Fruit fly (Drosophila melanogaster) whole organism, embryonic: ENCODE data around the gene CG46301.

Source experiments
- Adf1 ChIP-seq: fragments of 200-800 bp; sonication (Bioruptor generic); IDR thresholded peaks from 2 replicates; pipeline ENCODE4 v1.3.6; 2022; ENCODE audit warnings: missing biosample characterization, missing genetic modification characterization
- Awh ChIP-seq: fragments of 200-800 bp; sonication (Bioruptor generic); IDR thresholded peaks from 2 replicates; pipeline ENCODE4, ENCODE4 v1.3.6; 2022; ENCODE audit warnings: missing biosample characterization, missing genetic modification characterization
- CG10147 ChIP-seq: fragments of 200-800 bp; sonication (Bioruptor generic); optimal IDR thresholded peaks from 2 replicates; lab custom pipeline; 2019; ENCODE audit warnings: missing biosample characterization, mild to moderate bottlenecking, missing genetic modification characterization, moderate library complexity
- CG10431 ChIP-seq: fragments of 200-800 bp; sonication (Bioruptor generic); optimal IDR thresholded peaks from 3 replicates; lab custom pipeline; 2018; ENCODE audit warnings: missing biosample characterization, mild to moderate bottlenecking, missing genetic modification characterization
- CG10654 ChIP-seq: fragments of 200-800 bp; sonication (Bioruptor generic); optimal IDR thresholded peaks from 2 replicates; lab custom pipeline; 2016; ENCODE audit warnings: missing biosample characterization, missing genetic modification characterization
- CG11560 ChIP-seq: fragments of 200-800 bp; sonication (Bioruptor generic); IDR thresholded peaks from 3 replicates; pipeline ENCODE4 v1.3.6; 2022; ENCODE audit warnings: missing biosample characterization, missing genetic modification characterization
- CG12744 ChIP-seq: fragments of 200-800 bp; sonication (Bioruptor generic); optimal IDR thresholded peaks from 2 replicates; lab custom pipeline; 2016; ENCODE audit warnings: missing biosample characterization, missing genetic modification characterization
- CG13123 ChIP-seq: fragments of 200-800 bp; sonication (Bioruptor generic); optimal IDR thresholded peaks from 2 replicates; lab custom pipeline; 2016; ENCODE audit warnings: missing biosample characterization, missing genetic modification characterization
- CG13624 ChIP-seq: fragments of 200-800 bp; sonication (Bioruptor generic); optimal IDR thresholded peaks from 2 replicates; lab custom pipeline; 2016; ENCODE audit warnings: missing biosample characterization, missing genetic modification characterization
- CG14860 ChIP-seq: fragments of 200-800 bp; sonication (Bioruptor generic); IDR thresholded peaks from 3 replicates; pipeline ENCODE4 v1.3.6; 2022; ENCODE audit warnings: missing biosample characterization, missing genetic modification characterization; ENCODE audit not compliant: partially characterized antibody
- CG15601 ChIP-seq: fragments of 200-800 bp; sonication (Bioruptor generic); optimal IDR thresholded peaks from 3 replicates; lab custom pipeline; 2019; ENCODE audit warnings: missing biosample characterization, mild to moderate bottlenecking, missing genetic modification characterization, moderate library complexity
- CG16863 ChIP-seq: fragments of 200-800 bp; sonication (Bioruptor generic); optimal IDR thresholded peaks from 3 replicates; lab custom pipeline; 2016; ENCODE audit warnings: missing biosample characterization, missing genetic modification characterization
- CG17802 ChIP-seq: fragments of 200-800 bp; sonication (Bioruptor generic); optimal IDR thresholded peaks from 2 replicates; lab custom pipeline; 2018; ENCODE audit warnings: missing biosample characterization, mild to moderate bottlenecking, missing genetic modification characterization, moderate library complexity
- CG1832 ChIP-seq: fragments of 200-800 bp; sonication (Bioruptor generic); optimal IDR thresholded peaks from 2 replicates; lab custom pipeline; 2017; ENCODE audit warnings: missing biosample characterization, mild to moderate bottlenecking, missing genetic modification characterization, inconsistent platforms
- CG18619 ChIP-seq: fragments of 200-800 bp; sonication (Bioruptor generic); optimal IDR thresholded peaks from 3 replicates; lab custom pipeline; 2017; ENCODE audit warnings: missing biosample characterization, mild to moderate bottlenecking, missing genetic modification characterization
- CG2678 ChIP-seq: fragments of 200-800 bp; sonication (Bioruptor generic); optimal IDR thresholded peaks from 3 replicates; lab custom pipeline; 2019; ENCODE audit warnings: missing biosample characterization, mild to moderate bottlenecking, missing genetic modification characterization, moderate library complexity
- CG31365 ChIP-seq: fragments of 200-800 bp; sonication (Bioruptor generic); optimal IDR thresholded peaks from 2 replicates; lab custom pipeline; 2018; ENCODE audit warnings: missing biosample characterization, mild to moderate bottlenecking, missing genetic modification characterization
- CG3163 ChIP-seq: fragments of 200-800 bp; sonication (Bioruptor generic); optimal IDR thresholded peaks from 3 replicates; lab custom pipeline; 2016; ENCODE audit warnings: missing biosample characterization, missing genetic modification characterization
- CG32532 ChIP-seq: fragments of 200-800 bp; sonication (Bioruptor generic); IDR thresholded peaks from 2 replicates; pipeline ENCODE4 v1.3.6; 2022; ENCODE audit warnings: missing biosample characterization, missing genetic modification characterization
- CG4424 ChIP-seq: fragments of 200-800 bp; sonication (Bioruptor generic); optimal IDR thresholded peaks from 3 replicates; lab custom pipeline; 2016; ENCODE audit warnings: missing biosample characterization, missing genetic modification characterization
- CG6683 ChIP-seq: fragments of 200-800 bp; sonication (Bioruptor generic); optimal IDR thresholded peaks from 2 replicates; lab custom pipeline; 2017; ENCODE audit warnings: missing biosample characterization, mild to moderate bottlenecking, missing genetic modification characterization, missing genetic modification reagents
- CG7556 ChIP-seq: fragments of 200-800 bp; sonication (Bioruptor generic); optimal IDR thresholded peaks from 2 replicates; lab custom pipeline; 2017; ENCODE audit warnings: missing biosample characterization, mild to moderate bottlenecking, missing genetic modification characterization
- CG8281 ChIP-seq: fragments of 200-800 bp; sonication (Bioruptor generic); optimal IDR thresholded peaks from 2 replicates; lab custom pipeline; 2018; ENCODE audit warnings: missing biosample characterization, mild to moderate bottlenecking, missing genetic modification characterization, moderate library complexity
- CG8388 ChIP-seq: fragments of 200-800 bp; sonication (Bioruptor generic); optimal IDR thresholded peaks from 2 replicates; lab custom pipeline; 2019; ENCODE audit warnings: missing biosample characterization, mild to moderate bottlenecking, missing genetic modification characterization, moderate library complexity
- CG8765 ChIP-seq: fragments of 200-800 bp; sonication (Bioruptor generic); IDR thresholded peaks from 2 replicates; pipeline ENCODE4 v1.3.6; 2022; ENCODE audit warnings: missing biosample characterization, missing genetic modification characterization
- CG8924 ChIP-seq: fragments of 200-800 bp; optimal IDR thresholded peaks from 3 replicates; lab custom pipeline; 2019; ENCODE audit warnings: missing biosample characterization, mild to moderate bottlenecking, missing genetic modification characterization, moderate library complexity
- CG9609 ChIP-seq: fragments of 200-800 bp; sonication (Bioruptor generic); optimal IDR thresholded peaks from 3 replicates; lab custom pipeline; 2016; ENCODE audit warnings: missing biosample characterization, missing genetic modification characterization
- Dad ChIP-seq: fragments of 200-800 bp; sonication (Bioruptor generic); optimal IDR thresholded peaks from 3 replicates; lab custom pipeline; 2016; ENCODE audit warnings: missing biosample characterization, missing genetic modification characterization
- Drgx ChIP-seq: fragments of 200-800 bp; sonication (Bioruptor generic); IDR thresholded peaks from 2 replicates; pipeline ENCODE4 v1.3.6; 2022; ENCODE audit warnings: missing biosample characterization, missing genetic modification characterization
- ERR ChIP-seq: fragments of 200-800 bp; sonication (Bioruptor generic); optimal IDR thresholded peaks from 2 replicates; lab custom pipeline; 2016; ENCODE audit warnings: missing biosample characterization, missing genetic modification characterization
- HLH3B ChIP-seq: fragments of 200-800 bp; sonication (Bioruptor generic); IDR thresholded peaks from 2 replicates; pipeline ENCODE4 v1.3.6; 2022; ENCODE audit warnings: missing biosample characterization, missing genetic modification characterization
- Hmr ChIP-seq: fragments of 200-800 bp; sonication (Bioruptor generic); optimal IDR thresholded peaks from 3 replicates; lab custom pipeline; 2017; ENCODE audit warnings: mild to moderate bottlenecking, missing biosample characterization, missing genetic modification reagents, missing genetic modification characterization
- NFAT ChIP-seq: fragments of 200-800 bp; sonication (Bioruptor generic); IDR thresholded peaks from 2 replicates; pipeline ENCODE4 v1.3.6; 2022; ENCODE audit warnings: missing biosample characterization, missing genetic modification characterization
- ara ChIP-seq: fragments of 200-800 bp; sonication (Bioruptor generic); IDR thresholded peaks from 2 replicates; pipeline ENCODE4 v1.3.6; 2022; ENCODE audit warnings: missing biosample characterization, missing genetic modification characterization
- bcd ChIP-seq: fragments of 200-800 bp; sonication (Bioruptor generic); optimal IDR thresholded peaks from 2 replicates; lab custom pipeline; 2017; ENCODE audit warnings: missing biosample characterization, mild to moderate bottlenecking, missing genetic modification characterization
- ci ChIP-seq: fragments of 200-800 bp; sonication (Bioruptor generic); IDR thresholded peaks from 3 replicates; pipeline ENCODE4 v1.3.6; 2022; ENCODE audit warnings: missing biosample characterization, missing genetic modification characterization
- ems ChIP-seq: fragments of 200-800 bp; sonication (Bioruptor generic); optimal IDR thresholded peaks from 3 replicates; lab custom pipeline; 2016; ENCODE audit warnings: missing biosample characterization, missing genetic modification characterization
- eyg ChIP-seq: fragments of 200-800 bp; sonication (Bioruptor generic); optimal IDR thresholded peaks from 3 replicates; lab custom pipeline; 2016; ENCODE audit warnings: missing biosample characterization, missing genetic modification characterization
- hkb ChIP-seq, 2 experiments: fragments of 200-800 bp in 1 of 2; fragments of >200 bp in 1 of 2; sonication (Bioruptor generic) in 1 of 2; IDR thresholded peaks in 1 of 2; optimal IDR thresholded peaks in 1 of 2; 2 replicates each; pipeline versions ENCODE4 v1.3.6 to Lab custom; 2017 to 2022; ENCODE audit warnings: missing biosample characterization in 1 of 2, missing genetic modification characterization in 1 of 2
- hth ChIP-seq: fragments of >200 bp; optimal IDR thresholded peaks from 2 replicates; lab custom pipeline; 2017; ENCODE audit warnings: inconsistent platforms
- lab ChIP-seq: fragments of 200-800 bp; sonication (Bioruptor generic); optimal IDR thresholded peaks from 3 replicates; lab custom pipeline; 2017; ENCODE audit warnings: missing biosample characterization, missing genetic modification characterization, mild to moderate bottlenecking, moderate library complexity, missing genetic modification reagents
- lilli ChIP-seq: fragments of 200-800 bp; sonication (Bioruptor generic); optimal IDR thresholded peaks from 3 replicates; lab custom pipeline; 2016; ENCODE audit warnings: missing biosample characterization, missing genetic modification characterization
- maf-S ChIP-seq: fragments of 200-800 bp; sonication (Bioruptor generic); optimal IDR thresholded peaks from 2 replicates; lab custom pipeline; 2016; ENCODE audit warnings: missing biosample characterization, missing genetic modification characterization
- nmo ChIP-seq: fragments of 200-800 bp; sonication (Bioruptor generic); optimal IDR thresholded peaks from 2 replicates; lab custom pipeline; 2018; ENCODE audit warnings: missing biosample characterization, mild to moderate bottlenecking, missing genetic modification characterization, moderate library complexity
- nom ChIP-seq: fragments of 200-800 bp; sonication (Bioruptor generic); optimal IDR thresholded peaks from 2 replicates; lab custom pipeline; 2017; ENCODE audit warnings: missing biosample characterization, missing genetic modification characterization, mild to moderate bottlenecking, moderate library complexity, missing genetic modification reagents
- pho ChIP-seq: fragments of 200-800 bp; sonication (Bioruptor generic); optimal IDR thresholded peaks from 2 replicates; lab custom pipeline; 2016; ENCODE audit warnings: missing biosample characterization, missing genetic modification characterization
- pita ChIP-seq: fragments of 200-800 bp; sonication (Bioruptor generic); optimal IDR thresholded peaks from 2 replicates; lab custom pipeline; 2017; ENCODE audit warnings: missing biosample characterization, mild to moderate bottlenecking, missing genetic modification characterization
- pnt ChIP-seq: fragments of 200-800 bp; sonication (Bioruptor generic); optimal IDR thresholded peaks from 3 replicates; lab custom pipeline; 2016; ENCODE audit warnings: missing biosample characterization, missing genetic modification characterization
- pum ChIP-seq: fragments of 200-800 bp; sonication (Bioruptor generic); optimal IDR thresholded peaks from 2 replicates; lab custom pipeline; 2016; ENCODE audit warnings: missing biosample characterization, missing genetic modification characterization
- sima ChIP-seq: fragments of 200-800 bp; sonication (Bioruptor generic); optimal IDR thresholded peaks from 2 replicates; lab custom pipeline; 2016; ENCODE audit warnings: missing biosample characterization, missing genetic modification characterization
- slp2 ChIP-seq: fragments of 200-800 bp; sonication (Bioruptor generic); optimal IDR thresholded peaks from 2 replicates; lab custom pipeline; 2016; ENCODE audit warnings: missing biosample characterization, missing genetic modification characterization

CG46301 gene

DNA sequence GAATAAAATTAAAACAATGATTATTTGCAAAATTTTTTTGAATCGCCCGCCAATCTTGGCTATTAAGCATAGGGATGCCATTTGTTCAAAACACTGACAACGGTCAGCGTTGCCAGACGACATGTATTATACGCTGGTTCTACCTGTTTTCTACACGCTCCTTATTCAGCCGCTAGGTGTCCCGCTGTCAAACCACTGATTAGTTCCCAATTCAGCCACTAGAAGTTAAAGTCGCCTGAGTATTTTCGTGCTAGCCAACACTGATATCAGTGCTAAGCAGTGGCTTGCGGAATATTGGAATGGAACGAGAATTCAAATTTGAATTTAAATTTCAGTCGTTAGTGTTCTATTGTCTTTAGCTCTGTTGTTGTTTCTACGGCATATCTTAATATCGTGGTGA, 9.3 kb upstream of the CG46301 start (continued):
- TF ChIP-seq CG10431 (GFP tag; lab: Kevin White, UChicago) (no peak), CG8281 (tag; lab: Kevin White, UChicago) (no peak), CG4424 (GFP tag; lab: Kevin White, UChicago) (no peak), CG14860 (no peak), NFAT (no peak), HLH3B (GFP tag; lab: Robert Waterston, UW) (no peak; the same call in 1 of the 2 replicates), CG8924 (no peak), nom (GFP tag; lab: Kevin White, UChicago) (no peak), CG32532 (GFP tag; lab: Robert Waterston, UW) (no peak), CG3163 (GFP tag; lab: Kevin White, UChicago) (peak; percentile 18), eyg (GFP tag; lab: Kevin White, UChicago) (no peak), ems (peak; percentile 24), CG8388 (GFP tag; lab: Kevin White, UChicago) (no peak), Drgx (GFP tag; lab: Robert Waterston, UW) (no peak), ci (GFP tag; lab: Robert Waterston, UW) (no peak; the same call in 2 of the 3 replicates), CG13123 (GFP tag; lab: Kevin White, UChicago) (no peak), Awh (GFP tag; lab: Robert Waterston, UW) (0 out of 2 replicates have a peak, but pooled peaks have one; percentile 32), CG31365 (tag; lab: Kevin White, UChicago) (no peak), bcd (GFP tag; lab: Kevin White, UChicago) (no peak), pita (GFP tag; lab: Kevin White, UChicago) (peak; percentile 24), hkb (optimal IDR thresholded peaks at IDR 0.05; lab: Kevin White, UChicago) (peak; percentile 65), hkb (GFP tag; IDR thresholded peaks at IDR 0.05; lab: Robert Waterston, UW) (no peak), CG17802 (tag; lab: Kevin White, UChicago) (peak; percentile 10), pnt (GFP tag; lab: Kevin White, UChicago) (peak; percentile 4), Dad (GFP tag; lab: Kevin White, UChicago) (peak; percentile 56), hth (no peak), slp2 (GFP tag; lab: Kevin White, UChicago) (no peak), CG2678 (no peak), CG18619 (no peak), CG10147 (GFP tag; lab: Kevin White, UChicago) (no peak), pum (peak; percentile 25), CG7556 (GFP tag; lab: Kevin White, UChicago) (no peak), Hmr (GFP tag; lab: Kevin White, UChicago) (peak; percentile 55), CG13624 (GFP tag; lab: Kevin White, UChicago) (peak; percentile 39), CG15601 (tag; lab: Kevin White, UChicago) (no peak), CG16863 (peak; percentile 28), CG9609 (GFP tag; lab: Kevin White, UChicago) (peak; percentile 25), CG1832 (GFP tag; lab: Kevin White, UChicago) (no peak), CG6683 (GFP tag; lab: Kevin White, UChicago) (no peak), ara (GFP tag; lab: Robert Waterston, UW) (no peak; the same call in 1 of the 2 replicates), CG11560 (tag; lab: Robert Waterston, UW) (peak; percentile 56; the same call in 1 of the 3 replicates), nmo (GFP tag; lab: Kevin White, UChicago) (no peak), CG8765 (GFP tag; lab: Robert Waterston, UW) (no peak), lilli (peak; percentile 45), pho (GFP tag; lab: Kevin White, UChicago) (no peak), ERR (GFP tag; lab: Kevin White, UChicago) (no peak), Adf1 (GFP tag; lab: Robert Waterston, UW) (0 out of 2 replicates have a peak, but pooled peaks have one; percentile 44), maf-S (peak; percentile 22), CG10654 (peak; percentile 17), sima (no peak), lab (GFP tag; lab: Kevin White, UChicago) (no peak), CG12744 (GFP tag; lab: Kevin White, UChicago) (no peak)
